Worm (Caenorhabditis elegans): ENCODE data around the gene cox-15.

Gene cox-15

ce11 chrII:11259766-11260165, 25.0 kb upstream of the cox-15 start (continued):
- TF ChIP-seq B0336.3 (GFP tag; IDR thresholded peaks at IDR 0.05) = peak; percentile 83
- no peak for TF ChIP-seq ets-4 (GFP tag; optimal IDR thresholded peaks at IDR 0.05)
- TF ChIP-seq F23B12.7 (tag; optimal IDR thresholded peaks at IDR 0.05; ENCODE audit: insufficient read depth) = no peak
- no peak for TF ChIP-seq ztf-22 (GFP tag; optimal IDR thresholded peaks at IDR 0.05)
- TF ChIP-seq ceh-100 (GFP tag; IDR thresholded peaks at IDR 0.05) = peak; percentile 37; the same call in 1 of the 2 replicates
- no peak for TF ChIP-seq nhr-80 (tag; optimal IDR thresholded peaks at IDR 0.05)
- no peak for TF ChIP-seq F22D6.2 (tag; optimal IDR thresholded peaks at IDR 0.05)
- TF ChIP-seq madf-3 (GFP tag; IDR thresholded peaks at IDR 0.05) = 0 out of 2 replicates have a peak, but pooled peaks have one; percentile 70
- peak; percentile 15 for TF ChIP-seq xnd-1 (tag; optimal IDR thresholded peaks at IDR 0.05)
- TF ChIP-seq ztf-26 (tag; optimal IDR thresholded peaks at IDR 0.05) = no peak
- TF ChIP-seq madf-10 (tag; optimal IDR thresholded peaks at IDR 0.05) = no peak
- no peak for TF ChIP-seq Y53F4B.3 (GFP tag; IDR thresholded peaks at IDR 0.05)
- TF ChIP-seq dox-1 (GFP tag; IDR thresholded peaks at IDR 0.05) = 0 out of 2 replicates have a peak, but pooled peaks have one; percentile 24
- TF ChIP-seq bed-1 (GFP tag; IDR thresholded peaks at IDR 0.05) = no peak
- TF ChIP-seq snpc-1.3 (tag; optimal IDR thresholded peaks at IDR 0.05; ENCODE audit: insufficient read depth) = no peak
- TF ChIP-seq mcd-1 (GFP tag; IDR thresholded peaks at IDR 0.05) = 0 out of 2 replicates have a peak, but pooled peaks have one; percentile 30
- TF ChIP-seq lin-26 (GFP tag; IDR thresholded peaks at IDR 0.05) = peak; percentile 71; the same call in 1 of the 2 replicates
- TF ChIP-seq dpl-1 (GFP tag; optimal IDR thresholded peaks at IDR 0.05) = no peak
- no peak for TF ChIP-seq ztf-25 (GFP tag; IDR thresholded peaks at IDR 0.05)
- no peak for TF ChIP-seq C17E4.6 (GFP tag; IDR thresholded peaks at IDR 0.05)
- no peak for TF ChIP-seq zim-3 (tag; optimal IDR thresholded peaks at IDR 0.05)
- no peak for TF ChIP-seq lin-35 (GFP tag; optimal IDR thresholded peaks at IDR 0.05)
- no peak for TF ChIP-seq K12H6.12 (tag; optimal IDR thresholded peaks at IDR 0.05)
- TF ChIP-seq rcor-1 (GFP tag; IDR thresholded peaks at IDR 0.05) = peak; percentile 39; the same call in 1 of the 2 replicates
- TF ChIP-seq aptf-2 (GFP tag; conservative IDR thresholded peaks at IDR 0.05) = no peak
- TF ChIP-seq lsy-27 (tag; optimal IDR thresholded peaks at IDR 0.05; ENCODE audit: borderline replicate concordance, insufficient read depth) = no peak
- TF ChIP-seq egl-18 (GFP tag; IDR thresholded peaks at IDR 0.05) = no peak
- TF ChIP-seq ccch-3 (GFP tag; optimal IDR thresholded peaks at IDR 0.05) = no peak
- TF ChIP-seq rpc-1 (optimal IDR thresholded peaks at IDR 0.05) = no peak
- no peak for TF ChIP-seq rpc-1 (tag; optimal IDR thresholded peaks at IDR 0.05)
- no peak for TF ChIP-seq snpc-4 (GFP tag; optimal IDR thresholded peaks at IDR 0.05)
- no peak for TF ChIP-seq snpc-4 (tag; optimal IDR thresholded peaks at IDR 0.05)
- TF ChIP-seq mxl-1 (tag; optimal IDR thresholded peaks at IDR 0.05) = no peak
- TF ChIP-seq D2030.7 (GFP tag; IDR thresholded peaks at IDR 0.05) = 0 out of 2 replicates have a peak, but pooled peaks have one; percentile 39
- TF ChIP-seq repo-1 (tag; optimal IDR thresholded peaks at IDR 0.05) = no peak
- TF ChIP-seq F57C9.4 (tag; optimal IDR thresholded peaks at IDR 0.05) = no peak
- no peak for TF ChIP-seq nfya-1 (tag; optimal IDR thresholded peaks at IDR 0.05; ENCODE audit: borderline replicate concordance, insufficient read depth)
- TF ChIP-seq B0035.1 (tag; optimal IDR thresholded peaks at IDR 0.05) = no peak
- TF ChIP-seq gei-17 (GFP tag; optimal IDR thresholded peaks at IDR 0.05) = no peak
- no peak for TF ChIP-seq rec-8 (tag; optimal IDR thresholded peaks at IDR 0.05)
- TF ChIP-seq mes-4 (tag; optimal IDR thresholded peaks at IDR 0.05) = no peak
- TF ChIP-seq lsl-1 (GFP tag; optimal IDR thresholded peaks at IDR 0.05) = peak; percentile 25
- TF ChIP-seq egrh-3 (GFP tag; IDR thresholded peaks at IDR 0.05) = no peak
- no peak for TF ChIP-seq akir-1 (GFP tag; optimal IDR thresholded peaks at IDR 0.05)
- no peak for TF ChIP-seq die-1 (tag; optimal IDR thresholded peaks at IDR 0.05)
- TF ChIP-seq Y95B8A.8 (GFP tag; IDR thresholded peaks at IDR 0.05) = no peak
- 0 out of 2 replicates have a peak, but pooled peaks have one; percentile 3 for TF ChIP-seq F39B2.1 (GFP tag; IDR thresholded peaks at IDR 0.05)
- no peak for TF ChIP-seq sea-2 (GFP tag; IDR thresholded peaks at IDR 0.05)
- no peak for TF ChIP-seq ceh-58 (GFP tag; IDR thresholded peaks at IDR 0.05)
